Fruit fly (Drosophila melanogaster) whole organism, embryonic: ENCODE data around the gene His3.3B.

Source experiments
- CG10543 ChIP-seq: fragments of 200-800 bp; sonication (Bioruptor generic); optimal IDR thresholded peaks from 3 replicates; lab custom pipeline; 2017; ENCODE audit warnings: missing biosample characterization, mild to moderate bottlenecking, missing genetic modification characterization, moderate library complexity
- CG10565 ChIP-seq: fragments of 200-800 bp; sonication (Bioruptor generic); optimal IDR thresholded peaks from 3 replicates; lab custom pipeline; 2016; ENCODE audit warnings: missing biosample characterization, mild to moderate bottlenecking, missing genetic modification characterization
- CG11560 ChIP-seq: fragments of 200-800 bp; sonication (Bioruptor generic); IDR thresholded peaks from 3 replicates; pipeline ENCODE4 v1.3.6; 2022; ENCODE audit warnings: missing biosample characterization, missing genetic modification characterization
- CG13775 ChIP-seq: fragments of 200-800 bp; sonication (Bioruptor generic); optimal IDR thresholded peaks from 3 replicates; lab custom pipeline; 2017; ENCODE audit warnings: missing biosample characterization, mild to moderate bottlenecking, missing genetic modification characterization
- CG15073 ChIP-seq: fragments of 200-800 bp; sonication (Bioruptor generic); optimal IDR thresholded peaks from 2 replicates; lab custom pipeline; 2016; ENCODE audit warnings: missing biosample characterization, missing genetic modification characterization
- CG15601 ChIP-seq: fragments of 200-800 bp; sonication (Bioruptor generic); optimal IDR thresholded peaks from 3 replicates; lab custom pipeline; 2019; ENCODE audit warnings: missing biosample characterization, mild to moderate bottlenecking, missing genetic modification characterization, moderate library complexity
- CG15696 ChIP-seq: fragments of 200-800 bp; sonication (Bioruptor generic); optimal IDR thresholded peaks from 2 replicates; lab custom pipeline; 2019; ENCODE audit warnings: missing biosample characterization, mild to moderate bottlenecking, missing genetic modification characterization, moderate library complexity
- CG17328 ChIP-seq: fragments of 200-800 bp; sonication (Bioruptor generic); IDR thresholded peaks from 2 replicates; pipeline ENCODE4 v1.3.6; 2022; ENCODE audit warnings: missing biosample characterization, missing genetic modification characterization
- CG1792 ChIP-seq: fragments of 200-800 bp; sonication (Bioruptor generic); optimal IDR thresholded peaks from 2 replicates; lab custom pipeline; 2016; ENCODE audit warnings: missing biosample characterization, missing genetic modification characterization
- CG18262 ChIP-seq: fragments of 200-800 bp; optimal IDR thresholded peaks from 3 replicates; lab custom pipeline; 2019; ENCODE audit warnings: missing biosample characterization, mild to moderate bottlenecking, missing genetic modification characterization, moderate library complexity
- CG18619 ChIP-seq: fragments of 200-800 bp; sonication (Bioruptor generic); optimal IDR thresholded peaks from 3 replicates; lab custom pipeline; 2017; ENCODE audit warnings: missing biosample characterization, mild to moderate bottlenecking, missing genetic modification characterization
- CG2199 ChIP-seq: fragments of 200-800 bp; sonication (Bioruptor generic); IDR thresholded peaks from 3 replicates; pipeline ENCODE4 v1.3.6; 2022; ENCODE audit warnings: missing biosample characterization, missing genetic modification characterization
- CG33213 ChIP-seq: fragments of 200-800 bp; sonication (Bioruptor generic); optimal IDR thresholded peaks from 3 replicates; lab custom pipeline; 2016; ENCODE audit warnings: missing biosample characterization, missing genetic modification characterization
- CG6765 ChIP-seq: fragments of 200-800 bp; sonication (Bioruptor generic); optimal IDR thresholded peaks from 3 replicates; lab custom pipeline; 2017; ENCODE audit warnings: missing biosample characterization, mild to moderate bottlenecking, missing genetic modification characterization
- CG6854 ChIP-seq: fragments of 200-800 bp; sonication (Bioruptor generic); optimal IDR thresholded peaks from 3 replicates; lab custom pipeline; 2017; ENCODE audit warnings: missing biosample characterization, mild to moderate bottlenecking, missing genetic modification characterization
- CG7928 ChIP-seq: fragments of 200-800 bp; sonication (Bioruptor generic); optimal IDR thresholded peaks from 2 replicates; lab custom pipeline; 2017; ENCODE audit warnings: missing biosample characterization, mild to moderate bottlenecking, missing genetic modification characterization
- CG8478 ChIP-seq: fragments of >200 bp; optimal IDR thresholded peaks from 2 replicates; lab custom pipeline; 2018
- CG8765 ChIP-seq: fragments of 200-800 bp; sonication (Bioruptor generic); IDR thresholded peaks from 2 replicates; pipeline ENCODE4 v1.3.6; 2022; ENCODE audit warnings: missing biosample characterization, missing genetic modification characterization
- CG8924 ChIP-seq: fragments of 200-800 bp; optimal IDR thresholded peaks from 3 replicates; lab custom pipeline; 2019; ENCODE audit warnings: missing biosample characterization, mild to moderate bottlenecking, missing genetic modification characterization, moderate library complexity
- Dad ChIP-seq: fragments of 200-800 bp; sonication (Bioruptor generic); optimal IDR thresholded peaks from 3 replicates; lab custom pipeline; 2016; ENCODE audit warnings: missing biosample characterization, missing genetic modification characterization
- Deaf1 ChIP-seq: fragments of 200-800 bp; optimal IDR thresholded peaks from 3 replicates; lab custom pipeline; 2019; ENCODE audit warnings: missing biosample characterization, mild to moderate bottlenecking, missing genetic modification characterization, moderate library complexity
- Dek ChIP-seq: fragments of 200-800 bp; sonication (Bioruptor generic); optimal IDR thresholded peaks from 3 replicates; lab custom pipeline; 2019; ENCODE audit warnings: missing biosample characterization, mild to moderate bottlenecking, missing genetic modification characterization, moderate library complexity
- Dll ChIP-seq: fragments of 200-800 bp; sonication (Bioruptor generic); IDR thresholded peaks from 4 replicates; pipeline ENCODE4 v1.3.6; 2022; ENCODE audit warnings: missing biosample characterization, missing genetic modification characterization; ENCODE audit not compliant: partially characterized antibody
- Doc2 ChIP-seq: fragments of 200-800 bp; sonication (Bioruptor generic); IDR thresholded peaks from 2 replicates; pipeline ENCODE4 v1.3.6; 2022; ENCODE audit warnings: missing biosample characterization, missing genetic modification characterization
- Fer3 ChIP-seq: fragments of 200-800 bp; sonication (Bioruptor generic); optimal IDR thresholded peaks from 2 replicates; lab custom pipeline; 2018; ENCODE audit warnings: missing biosample characterization, mild to moderate bottlenecking, missing genetic modification characterization, moderate library complexity
- HLH3B ChIP-seq: fragments of 200-800 bp; sonication (Bioruptor generic); IDR thresholded peaks from 2 replicates; pipeline ENCODE4 v1.3.6; 2022; ENCODE audit warnings: missing biosample characterization, missing genetic modification characterization
- Hand ChIP-seq: fragments of 200-800 bp; sonication (Bioruptor generic); optimal IDR thresholded peaks from 2 replicates; lab custom pipeline; 2017; ENCODE audit warnings: mild to moderate bottlenecking, missing biosample characterization, missing genetic modification reagents, missing genetic modification characterization
- Med ChIP-seq: fragments of 200-800 bp; sonication (Bioruptor generic); peaks from one replicate; lab custom pipeline; 2016; ENCODE audit warnings: missing biosample characterization, missing genetic modification characterization, mild to moderate bottlenecking, inconsistent platforms, moderate library complexity
- Nf-YA ChIP-seq: fragments of 200-800 bp; sonication (Bioruptor generic); IDR thresholded peaks from 2 replicates; pipeline ENCODE4 v1.3.6; 2022; ENCODE audit warnings: missing biosample characterization, missing genetic modification characterization
- Nf-YB ChIP-seq: fragments of 200-800 bp; sonication (Bioruptor generic); optimal IDR thresholded peaks from 3 replicates; lab custom pipeline; 2019; ENCODE audit warnings: missing biosample characterization, mild to moderate bottlenecking, missing genetic modification characterization, moderate library complexity
- Sox100B ChIP-seq: fragments of 200-800 bp; sonication (Bioruptor generic); optimal IDR thresholded peaks from 3 replicates; lab custom pipeline; 2018; ENCODE audit warnings: missing biosample characterization, mild to moderate bottlenecking, missing genetic modification characterization
- ab ChIP-seq: fragments of 200-800 bp; sonication (Bioruptor generic); optimal IDR thresholded peaks from 2 replicates; lab custom pipeline; 2016; ENCODE audit warnings: missing biosample characterization, missing genetic modification characterization
- chinmo ChIP-seq: fragments of 200-800 bp; sonication (Bioruptor generic); IDR thresholded peaks from 4 replicates; pipeline ENCODE4 v1.3.6; 2022; ENCODE audit warnings: missing biosample characterization, missing genetic modification characterization; ENCODE audit not compliant: partially characterized antibody
- ci ChIP-seq: fragments of 200-800 bp; sonication (Bioruptor generic); IDR thresholded peaks from 3 replicates; pipeline ENCODE4 v1.3.6; 2022; ENCODE audit warnings: missing biosample characterization, missing genetic modification characterization
- croc ChIP-seq: fragments of 200-800 bp; sonication (Bioruptor generic); conservative IDR thresholded peaks from 3 replicates; pipeline ENCODE4 v1.3.6; 2022; ENCODE audit warnings: missing biosample characterization, missing genetic modification characterization
- dysf ChIP-seq: fragments of 200-800 bp; sonication (Bioruptor generic); IDR thresholded peaks from 3 replicates; pipeline ENCODE4 v1.3.6; 2022; ENCODE audit warnings: missing biosample characterization, missing genetic modification characterization
- ewg ChIP-seq: fragments of 200-800 bp; sonication (Bioruptor generic); optimal IDR thresholded peaks from 3 replicates; lab custom pipeline; 2017; ENCODE audit warnings: mild to moderate bottlenecking, missing biosample characterization, missing genetic modification reagents, missing genetic modification characterization
- gce ChIP-seq: fragments of 200-800 bp; sonication (Bioruptor generic); IDR thresholded peaks from 3 replicates; pipeline ENCODE4 v1.3.6; 2022; ENCODE audit warnings: missing biosample characterization, missing genetic modification characterization
- gt ChIP-seq: fragments of 200-800 bp; sonication (Bioruptor generic); IDR thresholded peaks from 2 replicates; pipeline ENCODE4 v1.3.6; 2022; ENCODE audit warnings: missing biosample characterization, missing genetic modification characterization
- ham ChIP-seq: fragments of 200-800 bp; sonication (Bioruptor generic); IDR thresholded peaks from 2 replicates; pipeline ENCODE4 v1.3.6; 2022; ENCODE audit warnings: missing biosample characterization, missing genetic modification characterization
- ind ChIP-seq: fragments of 200-800 bp; sonication (Bioruptor generic); optimal IDR thresholded peaks from 3 replicates; lab custom pipeline; 2016; ENCODE audit warnings: missing biosample characterization, missing genetic modification characterization
- inv ChIP-seq: fragments of 200-800 bp; sonication (Bioruptor generic); IDR thresholded peaks from 2 replicates; pipeline ENCODE4 v1.3.6; 2022; ENCODE audit warnings: missing biosample characterization, missing genetic modification characterization; ENCODE audit not compliant: partially characterized antibody
- jing ChIP-seq: fragments of 200-800 bp; sonication (Bioruptor generic); optimal IDR thresholded peaks from 2 replicates; lab custom pipeline; 2018; ENCODE audit warnings: missing biosample characterization, mild to moderate bottlenecking, missing genetic modification characterization
- kay ChIP-seq: fragments of 200-800 bp; sonication (Bioruptor generic); optimal IDR thresholded peaks from 2 replicates; lab custom pipeline; 2016; ENCODE audit warnings: missing biosample characterization, missing genetic modification characterization
- ken ChIP-seq: fragments of 200-800 bp; sonication (Bioruptor generic); IDR thresholded peaks from 3 replicates; pipeline ENCODE4 v1.3.6; 2022; ENCODE audit warnings: missing biosample characterization, missing genetic modification characterization
- run ChIP-seq: fragments of 200-800 bp; sonication (Bioruptor generic); optimal IDR thresholded peaks from 3 replicates; lab custom pipeline; 2018; ENCODE audit warnings: missing biosample characterization, mild to moderate bottlenecking, missing genetic modification characterization
- tin ChIP-seq: fragments of 200-800 bp; sonication (Bioruptor generic); optimal IDR thresholded peaks from 3 replicates; lab custom pipeline; 2016; ENCODE audit warnings: missing biosample characterization, missing genetic modification characterization
- tio ChIP-seq: fragments of 200-800 bp; sonication (Bioruptor generic); optimal IDR thresholded peaks from 2 replicates; lab custom pipeline; 2017; ENCODE audit warnings: missing biosample characterization, missing genetic modification characterization, inconsistent platforms
- trh ChIP-seq: fragments of 200-800 bp; sonication (Bioruptor generic); optimal IDR thresholded peaks from 2 replicates; lab custom pipeline; 2016; ENCODE audit warnings: missing biosample characterization, missing genetic modification characterization
- unc-4 ChIP-seq: fragments of 200-800 bp; sonication (Bioruptor generic); IDR thresholded peaks from 2 replicates; pipeline ENCODE4 v1.3.6; 2022; ENCODE audit warnings: missing biosample characterization, missing genetic modification characterization; ENCODE audit not compliant: partially characterized antibody
- unpg ChIP-seq: fragments of 200-800 bp; sonication (Bioruptor generic); optimal IDR thresholded peaks from 3 replicates; lab custom pipeline; 2018; ENCODE audit warnings: missing biosample characterization, mild to moderate bottlenecking, missing genetic modification characterization, moderate library complexity
- vnd ChIP-seq: fragments of 200-800 bp; sonication (Bioruptor generic); IDR thresholded peaks from 3 replicates; pipeline ENCODE4 v1.3.6; 2022; ENCODE audit warnings: missing biosample characterization, missing genetic modification characterization; ENCODE audit not compliant: partially characterized antibody
- wdn ChIP-seq: fragments of 200-800 bp; sonication (Bioruptor generic); IDR thresholded peaks from 2 replicates; pipeline ENCODE4 v1.3.6; 2022; ENCODE audit warnings: missing biosample characterization, missing genetic modification characterization

His3.3B gene

DNA sequence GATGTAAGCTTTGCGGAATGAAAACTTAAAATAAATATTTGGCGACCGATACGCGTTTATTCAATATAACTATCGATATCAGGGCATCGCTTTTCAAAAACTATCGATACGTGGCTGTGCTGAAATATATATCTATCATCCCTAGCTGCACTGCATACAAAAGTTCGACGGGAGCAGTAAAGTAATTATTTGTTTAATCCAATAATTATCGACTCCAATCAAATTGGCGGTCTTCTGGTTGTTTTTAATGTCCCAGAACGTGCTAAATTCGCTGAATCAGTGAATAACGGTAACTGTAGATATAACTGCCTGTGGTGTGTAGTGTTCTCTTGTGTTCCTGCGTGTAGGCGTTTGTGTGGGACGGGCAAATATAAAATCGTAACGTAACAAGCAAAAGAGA is 6.6 kb upstream of the His3.3B start, which contains the start of gene mei-P26 (continued):
- TF ChIP-seq ham (GFP tag; lab: Robert Waterston, UW) = no peak
- no peak for TF ChIP-seq dysf
- peak; percentile 94 for TF ChIP-seq chinmo (GFP tag; lab: Robert Waterston, UW)
- no peak for TF ChIP-seq HLH3B
- no peak for TF ChIP-seq CG6765 (GFP tag; lab: Kevin White, UChicago)
- TF ChIP-seq CG10565 (GFP tag; lab: Kevin White, UChicago) = no peak
- TF ChIP-seq wdn (GFP tag; lab: Robert Waterston, UW) = no peak
- no peak for TF ChIP-seq CG8924 (tag; lab: Kevin White, UChicago)
- TF ChIP-seq CG15073 (GFP tag; lab: Kevin White, UChicago) = no peak
- no peak for TF ChIP-seq CG18262 (tag; lab: Kevin White, UChicago)
- TF ChIP-seq unc-4 = peak; percentile 84
- TF ChIP-seq ci = no peak
- no peak for TF ChIP-seq ken (GFP tag; lab: Robert Waterston, UW)
- TF ChIP-seq Dek (tag; lab: Kevin White, UChicago) = no peak
- no peak for TF ChIP-seq CG33213 (GFP tag; lab: Kevin White, UChicago)
- TF ChIP-seq CG7928 (GFP tag; lab: Kevin White, UChicago) = no peak
- TF ChIP-seq inv = peak; percentile 78
- no peak for TF ChIP-seq CG13775 (GFP tag; lab: Kevin White, UChicago)
- no peak for TF ChIP-seq CG6854
- TF ChIP-seq vnd = peak; percentile 75
- TF ChIP-seq Nf-YB (GFP tag; lab: Kevin White, UChicago) = no peak
- no peak for TF ChIP-seq Dad (GFP tag; lab: Kevin White, UChicago)
- no peak for TF ChIP-seq gt (GFP tag; lab: Robert Waterston, UW)
- TF ChIP-seq Hand (GFP tag; lab: Kevin White, UChicago) = no peak
- TF ChIP-seq CG10543 (GFP tag; lab: Kevin White, UChicago) = no peak
- no peak for TF ChIP-seq CG2199
- no peak for TF ChIP-seq croc (GFP tag; lab: Robert Waterston, UW)
- peak; percentile 79 for TF ChIP-seq Dll (GFP tag; lab: Robert Waterston, UW)
- no peak for TF ChIP-seq Doc2 (GFP tag; lab: Robert Waterston, UW)
- no peak for TF ChIP-seq ab (GFP tag; lab: Kevin White, UChicago)
- peak; percentile 25 for TF ChIP-seq Med (GFP tag; lab: Kevin White, UChicago)
- TF ChIP-seq kay (GFP tag; lab: Kevin White, UChicago) = no peak
- no peak for TF ChIP-seq CG15601 (tag; lab: Kevin White, UChicago)
- no peak for TF ChIP-seq tio (GFP tag; lab: Kevin White, UChicago)
- TF ChIP-seq CG8765 (GFP tag; lab: Robert Waterston, UW) = no peak
- TF ChIP-seq trh (GFP tag; lab: Kevin White, UChicago) = no peak
- no peak for TF ChIP-seq CG17328 (GFP tag; lab: Robert Waterston, UW)
- TF ChIP-seq gce (GFP tag; lab: Robert Waterston, UW) = no peak
- TF ChIP-seq CG11560 (tag; lab: Robert Waterston, UW) = no peak
- TF ChIP-seq Fer3 (tag; lab: Kevin White, UChicago) = no peak
- no peak for TF ChIP-seq CG18619
- TF ChIP-seq Sox100B (GFP tag; lab: Kevin White, UChicago) = no peak
- TF ChIP-seq Nf-YA = no peak
- TF ChIP-seq ind (GFP tag; lab: Kevin White, UChicago) = no peak
- no peak for TF ChIP-seq run (tag; lab: Kevin White, UChicago)
- TF ChIP-seq Deaf1 = no peak
- TF ChIP-seq jing = no peak
- no peak for TF ChIP-seq CG8478 (lab: Kevin White, UChicago)
- no peak for TF ChIP-seq unpg (GFP tag; lab: Kevin White, UChicago)
- TF ChIP-seq ewg (GFP tag; lab: Kevin White, UChicago) = no peak
- TF ChIP-seq CG1792 (GFP tag; lab: Kevin White, UChicago) = no peak
- TF ChIP-seq tin (GFP tag; lab: Kevin White, UChicago) = no peak
- no peak for TF ChIP-seq CG15696 (tag; lab: Kevin White, UChicago)
